Fruit fly (Drosophila melanogaster) whole organism, embryonic: ENCODE results near the gene CG1965.

ENCODE experiments used
- Atf-2 ChIP-seq: fragments of 200-800 bp; sonication (Bioruptor generic); optimal IDR thresholded peaks from 2 replicates; lab custom pipeline; 2016; ENCODE audit warnings: missing biosample characterization, missing genetic modification characterization
- CG13624 ChIP-seq: fragments of 200-800 bp; sonication (Bioruptor generic); optimal IDR thresholded peaks from 2 replicates; lab custom pipeline; 2016; ENCODE audit warnings: missing biosample characterization, missing genetic modification characterization
- CG14441 ChIP-seq: fragments of 200-800 bp; sonication (Bioruptor generic); IDR thresholded peaks from 2 replicates; pipeline ENCODE4 v1.3.6; 2022; ENCODE audit warnings: missing biosample characterization, missing genetic modification characterization
- CG15073 ChIP-seq: fragments of 200-800 bp; sonication (Bioruptor generic); optimal IDR thresholded peaks from 2 replicates; lab custom pipeline; 2016; ENCODE audit warnings: missing biosample characterization, missing genetic modification characterization
- CG15514 ChIP-seq: fragments of 200-800 bp; sonication (Bioruptor generic); optimal IDR thresholded peaks from 3 replicates; lab custom pipeline; 2017; ENCODE audit warnings: missing biosample characterization, missing genetic modification characterization, mild to moderate bottlenecking, moderate library complexity, missing genetic modification reagents
- CG17359 ChIP-seq: fragments of 200-800 bp; sonication (Bioruptor generic); optimal IDR thresholded peaks from 3 replicates; lab custom pipeline; 2018; ENCODE audit warnings: missing biosample characterization, mild to moderate bottlenecking, missing genetic modification characterization, moderate library complexity
- CG17361 ChIP-seq: fragments of 200-800 bp; sonication (Bioruptor generic); IDR thresholded peaks from 3 replicates; pipeline ENCODE4 v1.3.6; 2022; ENCODE audit warnings: missing biosample characterization, missing genetic modification characterization
- CG17912 ChIP-seq: fragments of 200-800 bp; sonication (Bioruptor generic); optimal IDR thresholded peaks from 2 replicates; lab custom pipeline; 2018; ENCODE audit warnings: missing biosample characterization, mild to moderate bottlenecking, missing genetic modification characterization
- CG2678 ChIP-seq: fragments of 200-800 bp; sonication (Bioruptor generic); optimal IDR thresholded peaks from 3 replicates; lab custom pipeline; 2019; ENCODE audit warnings: missing biosample characterization, mild to moderate bottlenecking, missing genetic modification characterization, moderate library complexity
- CG3281 ChIP-seq: fragments of 200-800 bp; sonication (Bioruptor generic); optimal IDR thresholded peaks from 3 replicates; lab custom pipeline; 2017; ENCODE audit warnings: missing biosample characterization, mild to moderate bottlenecking, missing genetic modification characterization
- CG3838 ChIP-seq: fragments of 200-800 bp; sonication (Bioruptor generic); optimal IDR thresholded peaks from 3 replicates; lab custom pipeline; 2016; ENCODE audit warnings: missing biosample characterization, missing genetic modification characterization
- CG4707 ChIP-seq: fragments of 200-800 bp; sonication (Bioruptor generic); optimal IDR thresholded peaks from 2 replicates; lab custom pipeline; 2018; ENCODE audit warnings: missing biosample characterization, mild to moderate bottlenecking, missing genetic modification characterization, moderate library complexity
- CG6272 ChIP-seq: fragments of 200-800 bp; sonication (Bioruptor generic); IDR thresholded peaks from 2 replicates; pipeline ENCODE4 v1.3.6; 2022; ENCODE audit warnings: missing biosample characterization, missing genetic modification characterization
- CG6654 ChIP-seq: fragments of 200-800 bp; sonication (Bioruptor generic); optimal IDR thresholded peaks from 2 replicates; lab custom pipeline; 2017; ENCODE audit warnings: missing biosample characterization, mild to moderate bottlenecking, missing genetic modification characterization
- CG6854 ChIP-seq: fragments of 200-800 bp; sonication (Bioruptor generic); optimal IDR thresholded peaks from 3 replicates; lab custom pipeline; 2017; ENCODE audit warnings: missing biosample characterization, mild to moderate bottlenecking, missing genetic modification characterization
- CG7839 ChIP-seq: fragments of 200-800 bp; sonication (Bioruptor generic); optimal IDR thresholded peaks from 3 replicates; lab custom pipeline; 2018; ENCODE audit warnings: missing biosample characterization, mild to moderate bottlenecking, missing genetic modification characterization, moderate library complexity
- CG7963 ChIP-seq: fragments of 200-800 bp; sonication (Bioruptor generic); IDR thresholded peaks from 3 replicates; pipeline ENCODE4 v1.3.6; 2022; ENCODE audit warnings: missing biosample characterization, missing genetic modification characterization; ENCODE audit not compliant: partially characterized antibody
- CG8765 ChIP-seq: fragments of 200-800 bp; sonication (Bioruptor generic); IDR thresholded peaks from 2 replicates; pipeline ENCODE4 v1.3.6; 2022; ENCODE audit warnings: missing biosample characterization, missing genetic modification characterization
- CG9797 ChIP-seq: fragments of 200-800 bp; sonication (Bioruptor generic); optimal IDR thresholded peaks from 3 replicates; lab custom pipeline; 2018; ENCODE audit warnings: missing biosample characterization, mild to moderate bottlenecking, missing genetic modification characterization
- Camta ChIP-seq: fragments of 200-800 bp; sonication (Bioruptor generic); optimal IDR thresholded peaks from 2 replicates; lab custom pipeline; 2016; ENCODE audit warnings: missing biosample characterization, missing genetic modification characterization
- D19B ChIP-seq: fragments of 200-800 bp; sonication (Bioruptor generic); optimal IDR thresholded peaks from 2 replicates; lab custom pipeline; 2017; ENCODE audit warnings: missing biosample characterization, mild to moderate bottlenecking, missing genetic modification characterization
- E2f1 ChIP-seq: fragments of 200-800 bp; sonication (Bioruptor generic); IDR thresholded peaks from 2 replicates; pipeline ENCODE4 v1.3.6; 2022; ENCODE audit warnings: missing biosample characterization, missing genetic modification characterization
- Fer1 ChIP-seq: fragments of 200-800 bp; sonication (Bioruptor generic); optimal IDR thresholded peaks from 2 replicates; lab custom pipeline; 2017; ENCODE audit warnings: missing biosample characterization, mild to moderate bottlenecking, missing genetic modification characterization
- Gug ChIP-seq: fragments of 200-800 bp; sonication (Bioruptor generic); IDR thresholded peaks from 4 replicates; pipeline ENCODE4 v1.3.6; 2022; ENCODE audit warnings: missing biosample characterization, missing genetic modification characterization
- MBD-R2 ChIP-seq: fragments of 200-800 bp; sonication (Bioruptor generic); IDR thresholded peaks from 2 replicates; pipeline ENCODE4 v1.3.6; 2022; ENCODE audit warnings: missing biosample characterization, missing genetic modification characterization
- MESR4 ChIP-seq: fragments of 200-800 bp; sonication (Bioruptor generic); optimal IDR thresholded peaks from 2 replicates; lab custom pipeline; 2018; ENCODE audit warnings: missing biosample characterization, mild to moderate bottlenecking, missing genetic modification characterization, moderate library complexity
- Ptx1 ChIP-seq: fragments of 200-800 bp; sonication (Bioruptor generic); IDR thresholded peaks from 2 replicates; pipeline ENCODE4 v1.3.6; 2022; ENCODE audit warnings: missing biosample characterization, missing genetic modification characterization
- Ravus ChIP-seq: fragments of 200-800 bp; sonication (Bioruptor generic); IDR thresholded peaks from 2 replicates; pipeline ENCODE4 v1.3.6; 2022; ENCODE audit warnings: missing biosample characterization, missing genetic modification characterization
- Six4 ChIP-seq: fragments of 200-800 bp; sonication (Bioruptor generic); optimal IDR thresholded peaks from 2 replicates; lab custom pipeline; 2016; ENCODE audit warnings: missing biosample characterization, missing genetic modification characterization
- Sox102F ChIP-seq: fragments of 200-800 bp; sonication (Bioruptor generic); optimal IDR thresholded peaks from 2 replicates; lab custom pipeline; 2018; ENCODE audit warnings: missing biosample characterization, mild to moderate bottlenecking, missing genetic modification characterization, moderate library complexity
- Spps ChIP-seq: fragments of 200-800 bp; sonication (Bioruptor generic); optimal IDR thresholded peaks from 2 replicates; lab custom pipeline; 2018; ENCODE audit warnings: missing biosample characterization, mild to moderate bottlenecking, missing genetic modification characterization
- dmrt11E ChIP-seq: fragments of 200-800 bp; sonication (Bioruptor generic); optimal IDR thresholded peaks from 3 replicates; lab custom pipeline; 2018; ENCODE audit warnings: missing biosample characterization, mild to moderate bottlenecking, missing genetic modification characterization, moderate library complexity
- fd3F ChIP-seq: fragments of 200-800 bp; sonication (Bioruptor generic); optimal IDR thresholded peaks from 2 replicates; lab custom pipeline; 2018; ENCODE audit warnings: missing biosample characterization, mild to moderate bottlenecking, missing genetic modification characterization, moderate library complexity
- fd96Cb ChIP-seq: fragments of 200-800 bp; sonication (Bioruptor generic); optimal IDR thresholded peaks from 2 replicates; lab custom pipeline; 2018; ENCODE audit warnings: missing biosample characterization, mild to moderate bottlenecking, missing genetic modification characterization, moderate library complexity
- gcm ChIP-seq: fragments of 200-800 bp; sonication (Bioruptor generic); optimal IDR thresholded peaks from 2 replicates; lab custom pipeline; 2019; ENCODE audit warnings: missing biosample characterization, mild to moderate bottlenecking, missing genetic modification characterization, moderate library complexity
- gsb-n ChIP-seq: fragments of 200-800 bp; sonication (Bioruptor generic); optimal IDR thresholded peaks from 3 replicates; lab custom pipeline; 2018; ENCODE audit warnings: missing biosample characterization, mild to moderate bottlenecking, missing genetic modification characterization
- jing ChIP-seq: fragments of 200-800 bp; sonication (Bioruptor generic); optimal IDR thresholded peaks from 2 replicates; lab custom pipeline; 2018; ENCODE audit warnings: missing biosample characterization, mild to moderate bottlenecking, missing genetic modification characterization
- kah ChIP-seq: fragments of 200-800 bp; sonication (Bioruptor generic); optimal IDR thresholded peaks from 2 replicates; lab custom pipeline; 2018; ENCODE audit warnings: missing biosample characterization, mild to moderate bottlenecking, missing genetic modification characterization
- onecut ChIP-seq: fragments of 200-800 bp; sonication (Bioruptor generic); IDR thresholded peaks from 2 replicates; pipeline ENCODE4 v1.3.6; 2022; ENCODE audit warnings: missing biosample characterization, missing genetic modification characterization
- ranshi ChIP-seq: fragments of 200-800 bp; sonication (Bioruptor generic); IDR thresholded peaks from 2 replicates; pipeline ENCODE4 v1.3.6; 2022; ENCODE audit warnings: missing biosample characterization, missing genetic modification characterization
- sim ChIP-seq: fragments of 200-800 bp; sonication (Bioruptor generic); IDR thresholded peaks from 2 replicates; pipeline ENCODE4 v1.3.6; 2022; ENCODE audit warnings: missing biosample characterization, missing genetic modification characterization
- tap ChIP-seq: fragments of 200-800 bp; optimal IDR thresholded peaks from 3 replicates; lab custom pipeline; 2019; ENCODE audit warnings: missing biosample characterization, mild to moderate bottlenecking, missing genetic modification characterization, moderate library complexity
- toy ChIP-seq: fragments of 200-800 bp; sonication (Bioruptor generic); IDR thresholded peaks from 2 replicates; pipeline ENCODE4 v1.3.6; 2022; ENCODE audit warnings: missing biosample characterization, missing genetic modification characterization
- usp ChIP-seq: fragments of >200 bp; optimal IDR thresholded peaks from 2 replicates; lab custom pipeline; 2017; ENCODE audit warnings: missing biosample characterization, missing genetic modification characterization
- yki ChIP-seq: fragments of >200 bp; optimal IDR thresholded peaks from 3 replicates; lab custom pipeline; 2018

The CG1965 gene

dm6 chr3R:7108589-7109312 is 41.5 kb downstream of the CG1965 start (continued):
- TF ChIP-seq Atf-2 (peak; percentile 94), fd3F (peak; percentile 52), CG6854 (GFP tag; lab: Kevin White, UChicago) (peak; percentile 60), kah (GFP tag; lab: Kevin White, UChicago) (peak; percentile 91), jing (GFP tag; lab: Kevin White, UChicago) (no peak), D19B (GFP tag; lab: Kevin White, UChicago) (peak; percentile 31), onecut (GFP tag; lab: Robert Waterston, UW) (peak; percentile 90), CG2678 (tag; lab: Kevin White, UChicago) (peak; percentile 96), CG17912 (GFP tag; lab: Kevin White, UChicago) (peak; percentile 48), CG13624 (peak; percentile 78), usp (GFP tag; lab: Kevin White, UChicago) (no peak), CG7839 (peak; percentile 96), CG8765 (GFP tag; lab: Robert Waterston, UW) (no peak), Gug (peak; percentile 63; the same call in 3 of the 4 replicates), toy (GFP tag; lab: Robert Waterston, UW) (no peak), ranshi (GFP tag; lab: Robert Waterston, UW) (no peak), CG3838 (GFP tag; lab: Kevin White, UChicago) (peak; percentile 86), gsb-n (tag; lab: Kevin White, UChicago) (peak; percentile 98), Ptx1 (GFP tag; lab: Robert Waterston, UW) (no peak), CG17361 (no peak), dmrt11E (tag; lab: Kevin White, UChicago) (peak; percentile 99), CG17359 (tag; lab: Kevin White, UChicago) (peak; percentile 98), CG9797 (GFP tag; lab: Kevin White, UChicago) (peak; percentile 30), fd96Cb (tag; lab: Kevin White, UChicago) (peak; percentile 97), CG6272 (GFP tag; lab: Robert Waterston, UW) (peak; percentile 86), CG7963 (no peak), Six4 (GFP tag; lab: Kevin White, UChicago) (peak; percentile 96), CG14441 (GFP tag; lab: Robert Waterston, UW) (no peak), Fer1 (GFP tag; lab: Kevin White, UChicago) (peak; percentile 63), CG15073 (peak; percentile 80), Spps (tag; lab: Kevin White, UChicago) (peak; percentile 97), MBD-R2 (GFP tag; lab: Robert Waterston, UW) (no peak), Ravus (no peak), CG3281 (peak; percentile 64), E2f1 (GFP tag; lab: Robert Waterston, UW) (no peak), MESR4 (GFP tag; lab: Kevin White, UChicago) (peak; percentile 24), CG4707 (GFP tag; lab: Kevin White, UChicago) (peak; percentile 89), yki (lab: Kevin White, UChicago) (no peak), CG15514 (GFP tag; lab: Kevin White, UChicago) (peak; percentile 44), CG6654 (peak; percentile 74), Camta (GFP tag; lab: Kevin White, UChicago) (peak; percentile 96), Sox102F (GFP tag; lab: Kevin White, UChicago) (peak; percentile 99), sim (GFP tag; lab: Robert Waterston, UW) (no peak), gcm (GFP tag; lab: Kevin White, UChicago) (peak; percentile 97), tap (tag; lab: Kevin White, UChicago) (peak; percentile 98)
